Worm (Caenorhabditis elegans) whole organism, L2 larva: ENCODE data around the gene twk-13.

Experiments used
- F13H6.1 ChIP-seq: sonication (generic microtip); optimal IDR thresholded peaks from 2 replicates; lab custom pipeline; 2016; ENCODE audit warnings: missing genetic modification characterization, missing compliant biosample characterization
- blmp-1 ChIP-seq: sonication (generic microtip); optimal IDR thresholded peaks from 2 replicates; lab custom pipeline; 2017; ENCODE audit warnings: missing genetic modification characterization, mild to moderate bottlenecking, missing compliant biosample characterization, antibody characterized with exemption, moderate library complexity; ENCODE audit not compliant: insufficient read depth
- ceh-16 ChIP-seq: fragments of 150-350 bp; optimal IDR thresholded peaks from 2 replicates; lab custom pipeline; 2014; ENCODE audit warnings: missing biosample characterization, missing genetic modification characterization
- fos-1 ChIP-seq: fragments of 150-350 bp; optimal IDR thresholded peaks from 2 replicates; lab custom pipeline; 2014; ENCODE audit warnings: missing biosample characterization, missing genetic modification characterization
- lin-11 ChIP-seq: fragments of 150-350 bp; sonication (generic microtip); optimal IDR thresholded peaks from 2 replicates; lab custom pipeline; 2014; ENCODE audit warnings: missing biosample characterization, missing genetic modification characterization, inconsistent platforms, mixed read lengths
- lin-13 ChIP-seq: fragments of 150-350 bp; optimal IDR thresholded peaks from 2 replicates; lab custom pipeline; 2014; ENCODE audit warnings: missing biosample characterization, missing genetic modification reagents, missing genetic modification characterization
- nhr-11 ChIP-seq: fragments of 150-350 bp; optimal IDR thresholded peaks from 2 replicates; lab custom pipeline; 2014; ENCODE audit warnings: missing biosample characterization, missing genetic modification characterization
- nhr-12 ChIP-seq: fragments of 150-350 bp; optimal IDR thresholded peaks from 2 replicates; lab custom pipeline; 2014; ENCODE audit warnings: missing biosample characterization, missing genetic modification characterization
- nhr-77 ChIP-seq: fragments of 150-350 bp; optimal IDR thresholded peaks from 2 replicates; lab custom pipeline; 2014; ENCODE audit warnings: missing biosample characterization, missing genetic modification characterization
- unc-39 ChIP-seq: fragments of 150-350 bp; optimal IDR thresholded peaks from 2 replicates; lab custom pipeline; 2014; ENCODE audit warnings: missing biosample characterization, missing genetic modification characterization
- zag-1 ChIP-seq: fragments of 150-350 bp; optimal IDR thresholded peaks from 2 replicates; lab custom pipeline; 2014; ENCODE audit warnings: missing biosample characterization, missing genetic modification characterization

- TF ChIP-seq blmp-1 (tag; lab: Kevin White, UChicago), result no peak
- no peak for TF ChIP-seq fos-1 (tag; lab: Kevin White, UChicago)
- TF ChIP-seq F13H6.1 (tag; lab: Kevin White, UChicago), result no peak
- no peak for TF ChIP-seq lin-13 (GFP tag; lab: Kevin White, UChicago)
- no peak for TF ChIP-seq nhr-11 (tag; lab: Kevin White, UChicago)
- TF ChIP-seq ceh-16 (tag; lab: Kevin White, UChicago), result no peak
- no peak for TF ChIP-seq nhr-12 (tag; lab: Kevin White, UChicago)
- TF ChIP-seq unc-39, result no peak
- no peak for TF ChIP-seq nhr-77 (tag; lab: Kevin White, UChicago)
- no peak for TF ChIP-seq lin-11 (tag; lab: Kevin White, UChicago)
- no peak for TF ChIP-seq zag-1 (tag; lab: Kevin White, UChicago)
Measured at ce11 chrV:12345808-12346207, 8.0 kb upstream of the twk-13 start, which contains the start of gene snb-2.
